Worm (Caenorhabditis elegans) whole organism, L3 larva: ENCODE results near the gene tbb-6.
A peak's percentile ranks its signal among the peaks of the same experiment; 100 is the strongest.

ENCODE experiments used
- R02D3.7 ChIP-seq: fragments of 150-350 bp; optimal IDR thresholded peaks from 2 replicates; lab custom pipeline; 2014; ENCODE audit warnings: missing biosample characterization, missing genetic modification characterization
- aly-2 ChIP-seq: fragments of 150-350 bp; optimal IDR thresholded peaks from 2 replicates; lab custom pipeline; 2014; ENCODE audit warnings: missing biosample characterization, missing genetic modification characterization
- ama-1 ChIP-seq: fragments of 150-350 bp; optimal IDR thresholded peaks from 2 replicates; lab custom pipeline; 2018
- ceh-16 ChIP-seq: sonication (generic microtip); optimal IDR thresholded peaks from 2 replicates; lab custom pipeline; 2017; ENCODE audit warnings: missing biosample characterization, missing genetic modification characterization
- ceh-28 ChIP-seq: fragments of 150-350 bp; optimal IDR thresholded peaks from 2 replicates; lab custom pipeline; 2014; ENCODE audit warnings: missing biosample characterization, missing genetic modification reagents, missing genetic modification characterization
- egl-27 ChIP-seq: sonication (generic microtip); optimal IDR thresholded peaks from 4 replicates; lab custom pipeline; 2017; ENCODE audit warnings: missing biosample characterization, missing genetic modification reagents, missing genetic modification characterization
- egl-5 ChIP-seq: fragments of 150-350 bp; optimal IDR thresholded peaks from 2 replicates; lab custom pipeline; 2017; ENCODE audit warnings: missing biosample characterization, missing genetic modification reagents, missing genetic modification characterization, inconsistent platforms
- elt-1 ChIP-seq: fragments of 150-350 bp; optimal IDR thresholded peaks from 2 replicates; lab custom pipeline; 2014; ENCODE audit warnings: missing biosample characterization, missing genetic modification characterization
- elt-2 ChIP-seq: sonication (generic microtip); optimal IDR thresholded peaks from 2 replicates; lab custom pipeline; 2016; ENCODE audit warnings: missing genetic modification reagents, mild to moderate bottlenecking, missing genetic modification characterization, missing compliant biosample characterization
- eor-1 ChIP-seq, 2 experiments: fragments of 150-350 bp; optimal IDR thresholded peaks; 2 replicates each; lab custom pipeline; 2014 to 2018; ENCODE audit warnings: missing biosample characterization in 2 of 2, missing genetic modification characterization in 2 of 2
- fkh-10 ChIP-seq: sonication (generic microtip); optimal IDR thresholded peaks from 2 replicates; lab custom pipeline; 2017; ENCODE audit warnings: missing biosample characterization, missing genetic modification reagents, missing genetic modification characterization
- fkh-2 ChIP-seq: fragments of 150-350 bp; optimal IDR thresholded peaks from 2 replicates; lab custom pipeline; 2014; ENCODE audit warnings: missing biosample characterization, missing genetic modification reagents, missing genetic modification characterization
- fos-1 ChIP-seq: fragments of 150-350 bp; optimal IDR thresholded peaks from 2 replicates; lab custom pipeline; 2014; ENCODE audit warnings: missing biosample characterization, missing genetic modification characterization
- jun-1 ChIP-seq: fragments of 150-350 bp; optimal IDR thresholded peaks from 2 replicates; lab custom pipeline; 2014; ENCODE audit warnings: missing biosample characterization, missing genetic modification reagents, missing genetic modification characterization
- lin-15B ChIP-seq: fragments of 150-350 bp; optimal IDR thresholded peaks from 2 replicates; lab custom pipeline; 2014; ENCODE audit warnings: missing biosample characterization, missing genetic modification characterization
- lin-39 ChIP-seq: fragments of 150-350 bp; optimal IDR thresholded peaks from 2 replicates; lab custom pipeline; 2018; ENCODE audit warnings: missing biosample characterization, missing genetic modification reagents, missing genetic modification characterization
- lsy-12 ChIP-seq: sonication (generic microtip); optimal IDR thresholded peaks from 2 replicates; lab custom pipeline; 2016; ENCODE audit warnings: mild to moderate bottlenecking, missing genetic modification characterization, missing compliant biosample characterization
- mdl-1 ChIP-seq: fragments of 150-350 bp; optimal IDR thresholded peaks from 2 replicates; lab custom pipeline; 2014; ENCODE audit warnings: missing biosample characterization, missing genetic modification characterization
- nfya-1 ChIP-seq: sonication (generic microtip); optimal IDR thresholded peaks from 2 replicates; lab custom pipeline; 2017; ENCODE audit warnings: missing genetic modification characterization, mild to moderate bottlenecking, missing compliant biosample characterization, antibody characterized with exemption, moderate library complexity; ENCODE audit not compliant: insufficient read depth
- nhr-11 ChIP-seq: fragments of 150-350 bp; optimal IDR thresholded peaks from 2 replicates; lab custom pipeline; 2014; ENCODE audit warnings: missing biosample characterization, missing genetic modification characterization
- nhr-23 ChIP-seq: fragments of 150-350 bp; optimal IDR thresholded peaks from 2 replicates; lab custom pipeline; 2014; ENCODE audit warnings: missing biosample characterization, missing genetic modification reagents, missing genetic modification characterization
- nhr-237 ChIP-seq: fragments of 150-350 bp; optimal IDR thresholded peaks from 2 replicates; lab custom pipeline; 2014; ENCODE audit warnings: missing biosample characterization, missing genetic modification characterization
- nhr-28 ChIP-seq: fragments of 150-350 bp; optimal IDR thresholded peaks from 2 replicates; lab custom pipeline; 2014; ENCODE audit warnings: missing biosample characterization, missing genetic modification characterization
- nhr-43 ChIP-seq: sonication (generic microtip); optimal IDR thresholded peaks from 2 replicates; lab custom pipeline; 2016; ENCODE audit warnings: mild to moderate bottlenecking, missing genetic modification characterization, missing compliant biosample characterization; ENCODE audit not compliant: poor library complexity, severe bottlenecking
- nhr-76 ChIP-seq: fragments of 150-350 bp; sonication (generic microtip); optimal IDR thresholded peaks from 5 replicates; lab custom pipeline; 2014; ENCODE audit warnings: missing biosample characterization, missing genetic modification characterization
- snpc-4 ChIP-seq: fragments of 150-350 bp; optimal IDR thresholded peaks from 2 replicates; lab custom pipeline; 2014; ENCODE audit warnings: missing biosample characterization, missing genetic modification characterization
- tbx-2 ChIP-seq: sonication (generic microtip); optimal IDR thresholded peaks from 2 replicates; lab custom pipeline; 2016; ENCODE audit warnings: mild to moderate bottlenecking, missing genetic modification characterization, missing compliant biosample characterization
- unc-39 ChIP-seq: sonication (generic microtip); optimal IDR thresholded peaks from 4 replicates; lab custom pipeline; 2017; ENCODE audit warnings: missing biosample characterization, missing genetic modification characterization
- unc-62 ChIP-seq: fragments of 150-350 bp; sonication (generic microtip); optimal IDR thresholded peaks from 4 replicates; lab custom pipeline; 2014; ENCODE audit warnings: missing biosample characterization, missing genetic modification reagents, missing genetic modification characterization
- ztf-4 ChIP-seq: fragments of 150-350 bp; optimal IDR thresholded peaks from 2 replicates; lab custom pipeline; 2014; ENCODE audit warnings: missing biosample characterization, missing genetic modification characterization

The tbb-6 gene

DNA sequence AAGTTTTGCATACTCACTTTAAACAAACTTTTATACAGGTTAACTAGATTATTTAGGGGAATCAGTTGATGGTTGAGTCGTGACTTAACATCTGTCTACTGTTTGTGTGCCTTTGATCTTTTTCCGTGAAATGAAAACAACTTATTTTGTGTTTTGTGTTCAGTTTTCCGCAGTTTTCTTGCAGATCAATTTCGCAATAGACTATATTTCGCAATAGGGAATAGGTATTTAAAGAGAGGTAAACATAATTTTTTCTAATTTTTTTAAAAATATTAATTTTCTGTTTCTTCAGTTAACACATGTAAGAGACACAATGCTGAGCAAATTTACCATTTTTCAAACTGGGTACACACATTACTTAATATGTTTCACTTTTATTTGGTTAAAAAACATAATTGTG lies at the start of gene tbb-6:
Gene tbb-6, plus strand, starts transcription at position 155 of the 400 bp plus-strand sequence.
- TF ChIP-seq nhr-237 (tag; lab: Kevin White, UChicago), result no peak
- no peak for TF ChIP-seq aly-2 (tag; lab: Kevin White, UChicago)
- TF ChIP-seq R02D3.7 (tag; lab: Kevin White, UChicago), result no peak
- no peak for TF ChIP-seq elt-2 (tag; lab: Kevin White, UChicago)
- no peak for TF ChIP-seq nhr-76
- TF ChIP-seq ceh-28, result no peak
- TF ChIP-seq tbx-2 (tag; lab: Kevin White, UChicago), result no peak
- TF ChIP-seq nhr-28 (tag; lab: Kevin White, UChicago), result no peak
- TF ChIP-seq ama-1 (lab: Kevin White, UChicago), result no peak
- TF ChIP-seq nhr-23, result no peak
- no peak for TF ChIP-seq jun-1 (tag; lab: Kevin White, UChicago)
- no peak for TF ChIP-seq egl-27 (tag; lab: Kevin White, UChicago)
- no peak for TF ChIP-seq fos-1
- no peak for TF ChIP-seq eor-1 (tag; optimal IDR thresholded peaks at IDR 0.05; lab: Kevin White, UChicago)
- no peak for TF ChIP-seq fkh-10 (GFP tag; lab: Kevin White, UChicago)
- no peak for TF ChIP-seq lin-15B (tag; lab: Kevin White, UChicago)
- no peak for TF ChIP-seq nhr-11

DNA sequence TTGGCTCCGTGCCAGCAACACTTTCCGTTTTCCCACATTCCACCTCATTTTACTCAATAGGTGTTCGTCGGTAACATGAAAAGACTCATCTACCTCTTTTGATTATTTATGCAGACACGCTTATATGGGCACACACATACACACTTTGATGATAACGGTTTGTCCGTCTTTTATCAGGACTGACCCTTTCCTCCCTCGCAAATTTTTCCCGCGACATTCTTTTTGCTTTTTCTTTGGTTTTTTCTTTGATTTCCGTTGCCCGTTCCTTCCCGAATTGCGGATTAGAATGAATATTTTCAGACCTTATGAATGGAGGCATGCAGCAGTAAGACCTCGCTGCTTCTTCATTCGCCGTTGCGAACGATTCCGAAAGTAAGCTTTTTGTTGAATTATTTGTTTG lies 48.3 kb upstream of the tbb-6 start, which contains the start of gene vab-8:
Gene vab-8, plus strand, starts transcription at position 301 of the 400 bp plus-strand sequence.
- no peak for TF ChIP-seq R02D3.7 (tag; lab: Kevin White, UChicago)
- no peak for TF ChIP-seq egl-27 (tag; lab: Kevin White, UChicago)
- no peak for TF ChIP-seq nhr-43 (tag; lab: Kevin White, UChicago)
- peak; percentile 19 for TF ChIP-seq elt-2 (tag; lab: Kevin White, UChicago)
- no peak for TF ChIP-seq ceh-28
- TF ChIP-seq ceh-16 (tag; lab: Kevin White, UChicago), result no peak
- TF ChIP-seq nhr-23, result no peak

DNA sequence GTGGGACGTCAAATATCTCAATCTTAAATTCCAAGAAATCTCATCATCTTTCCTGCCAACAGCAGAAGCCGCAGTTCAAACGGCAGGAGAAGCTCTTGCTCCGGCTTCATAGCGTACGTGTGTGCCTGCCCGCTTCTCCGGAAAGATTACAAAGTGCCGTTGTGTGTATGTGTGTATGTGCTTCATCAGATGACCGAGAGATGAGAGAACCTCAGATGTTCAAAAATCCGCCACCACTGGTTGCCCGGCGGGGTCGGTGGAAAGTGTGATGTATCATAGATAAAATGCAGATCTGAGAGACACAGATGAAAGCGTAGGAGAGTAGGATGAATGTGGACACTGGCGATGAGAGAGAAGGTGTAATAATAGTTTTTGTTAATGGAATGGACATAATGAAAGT lies 27.9 kb upstream of the tbb-6 start:
- TF ChIP-seq lin-15B (tag; lab: Kevin White, UChicago), result no peak
- peak; percentile 4 for TF ChIP-seq lin-39
- TF ChIP-seq ama-1 (lab: Kevin White, UChicago), result no peak
- TF ChIP-seq ztf-4 (tag; lab: Kevin White, UChicago), result no peak

DNA sequence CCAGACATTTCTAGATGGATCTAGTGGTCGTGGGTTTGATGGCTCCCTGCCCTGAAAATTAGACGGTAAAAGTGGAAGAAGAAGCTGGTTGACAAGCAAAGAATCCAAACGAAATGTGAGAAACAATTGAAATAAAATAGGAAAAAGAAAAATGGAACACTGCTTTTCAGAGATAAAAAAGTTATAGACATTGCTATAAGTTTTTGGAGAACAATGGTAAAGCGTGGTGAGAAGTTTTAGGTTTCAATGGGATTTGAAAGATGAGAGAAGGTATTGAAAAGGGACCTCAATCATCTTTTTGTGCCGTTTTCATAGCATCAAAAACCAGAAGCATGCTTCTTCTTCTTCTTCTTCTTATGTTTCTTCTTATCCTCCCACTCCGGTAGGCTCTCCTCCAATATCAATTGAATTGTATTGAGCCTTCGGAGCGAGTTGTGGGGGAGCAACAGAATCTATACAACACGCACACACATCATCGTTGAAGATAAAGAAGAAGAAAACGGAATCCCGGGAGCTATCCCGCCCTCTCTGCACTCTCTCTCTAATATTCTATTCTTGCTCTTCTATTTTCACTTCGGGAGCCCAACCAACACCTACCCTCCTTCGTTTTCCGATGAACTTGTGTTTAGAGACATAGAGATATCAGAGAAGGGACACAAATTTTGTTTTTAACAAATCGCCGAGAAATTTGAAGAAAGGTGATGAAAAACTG lies 26.9 kb upstream of the tbb-6 start, which contains the start of gene myo-3:
Gene myo-3, minus strand, starts transcription at position 51 of the 712 bp plus-strand sequence.
- TF ChIP-seq nhr-23, result no peak
- no peak for TF ChIP-seq lin-39
- no peak for TF ChIP-seq elt-1 (tag; lab: Kevin White, UChicago)
- no peak for TF ChIP-seq fkh-10 (GFP tag; lab: Kevin White, UChicago)
- TF ChIP-seq lsy-12 (tag; lab: Kevin White, UChicago), result no peak

DNA sequence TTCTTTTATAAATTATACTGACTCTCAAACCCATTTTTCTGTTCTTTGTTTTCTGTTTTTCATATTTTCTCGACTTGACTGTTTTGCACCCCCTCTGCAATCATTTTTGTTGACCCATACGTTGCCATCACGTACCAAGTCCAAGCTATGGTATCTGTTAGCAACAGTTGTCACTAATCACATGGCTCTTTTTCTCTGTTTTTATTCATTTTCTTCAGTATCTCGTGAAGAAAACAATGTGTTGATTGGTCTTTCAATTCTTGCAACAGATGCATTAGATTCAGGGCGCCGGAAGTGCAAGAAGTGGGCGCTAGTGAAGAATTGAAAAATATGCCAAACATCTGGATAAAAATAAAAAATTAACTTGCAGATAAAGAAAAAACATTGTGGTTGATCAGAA lies 25.8 kb upstream of the tbb-6 start:
- TF ChIP-seq egl-5 (tag; lab: Kevin White, UChicago), result peak; percentile 29
- peak; percentile 9 for TF ChIP-seq lin-39
- TF ChIP-seq nfya-1 (tag; lab: Kevin White, UChicago), result peak; percentile 45
- TF ChIP-seq unc-39 (tag; lab: Kevin White, UChicago), result no peak
- TF ChIP-seq fkh-2, result no peak
- no peak for TF ChIP-seq mdl-1 (tag; lab: Kevin White, UChicago)

DNA sequence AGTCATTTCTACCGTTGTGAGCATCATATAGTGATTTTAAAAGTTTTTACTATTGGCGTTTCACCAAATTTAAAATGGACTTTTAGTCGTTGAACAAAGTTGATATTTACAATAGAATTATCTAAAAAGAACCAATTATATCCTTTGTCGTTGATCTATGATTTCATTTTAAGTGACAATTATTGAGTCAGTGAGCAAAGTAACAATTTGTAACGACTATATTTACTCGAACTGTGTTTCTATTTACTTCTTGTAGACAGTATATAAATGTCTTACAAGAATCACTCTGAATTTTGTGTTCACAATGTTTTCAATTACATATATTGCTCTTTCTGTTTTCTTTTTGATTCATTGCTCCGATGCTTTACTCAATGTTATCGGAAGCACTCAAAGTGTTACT lies 20.2 kb upstream of the tbb-6 start, which contains the start of gene ttr-22:
Gene ttr-22, plus strand, starts transcription at position 301 of the 400 bp plus-strand sequence.
- no peak for TF ChIP-seq lin-39
- no peak for TF ChIP-seq unc-62 (GFP tag; lab: Kevin White, UChicago)
- no peak for TF ChIP-seq aly-2 (tag; lab: Kevin White, UChicago)
- TF ChIP-seq snpc-4, result no peak
- TF ChIP-seq nhr-237 (tag; lab: Kevin White, UChicago), result no peak
- no peak for TF ChIP-seq nfya-1 (tag; lab: Kevin White, UChicago)
